Worm (Caenorhabditis elegans): ENCODE measurements around the gene C39E9.8.

C39E9.8 gene

ce11 chrIV:13075625-13076252 is 3.5 kb upstream of the C39E9.8 start:
- no peak for TF ChIP-seq snpc-4 (tag; optimal IDR thresholded peaks at IDR 0.05)
- no peak for TF ChIP-seq lsy-2 (tag; optimal IDR thresholded peaks at IDR 0.05)
- TF ChIP-seq mls-2 (tag; optimal IDR thresholded peaks at IDR 0.05) = no peak
- TF ChIP-seq ham-2 (GFP tag; optimal IDR thresholded peaks at IDR 0.05) = no peak
- TF ChIP-seq nhr-28 (tag; optimal IDR thresholded peaks at IDR 0.05) = no peak
- TF ChIP-seq mep-1 (tag; optimal IDR thresholded peaks at IDR 0.05) = no peak
- TF ChIP-seq nhr-76 (tag; optimal IDR thresholded peaks at IDR 0.05) = no peak
- TF ChIP-seq elt-3 (tag; optimal IDR thresholded peaks at IDR 0.05) = no peak
- no peak for TF ChIP-seq unc-39 (tag; optimal IDR thresholded peaks at IDR 0.05)
- no peak for TF ChIP-seq drap-1 (GFP tag; optimal IDR thresholded peaks at IDR 0.05)
- no peak for TF ChIP-seq M03D4.4 (tag; optimal IDR thresholded peaks at IDR 0.05)

ce11 chrIV:13076620-13077019 is 2.6 kb upstream of the C39E9.8 start, which contains the start of gene C39E9.7:
Gene C39E9.7, minus strand, starts transcription at chrIV:13076720.
- no peak for TF ChIP-seq ceh-83 (GFP tag; optimal IDR thresholded peaks at IDR 0.05)
- no peak for TF ChIP-seq drap-1 (GFP tag; optimal IDR thresholded peaks at IDR 0.05)
- TF ChIP-seq ztf-11 (tag; optimal IDR thresholded peaks at IDR 0.05) = no peak
- no peak for TF ChIP-seq M03D4.4 (tag; optimal IDR thresholded peaks at IDR 0.05)
- TF ChIP-seq flh-1 (GFP tag; optimal IDR thresholded peaks at IDR 0.05) = no peak
- TF ChIP-seq bed-3 (GFP tag; optimal IDR thresholded peaks at IDR 0.05) = no peak
- no peak for TF ChIP-seq nhr-28 (tag; optimal IDR thresholded peaks at IDR 0.05)
- no peak for TF ChIP-seq unc-120 (tag; optimal IDR thresholded peaks at IDR 0.05; ENCODE audit: poor library complexity, severe bottlenecking)
- no peak for TF ChIP-seq sptf-1 (tag; optimal IDR thresholded peaks at IDR 0.05)
- no peak for TF ChIP-seq unc-62 (GFP tag; optimal IDR thresholded peaks at IDR 0.05)
- TF ChIP-seq mls-2 (tag; optimal IDR thresholded peaks at IDR 0.05) = no peak
- TF ChIP-seq zip-8 (tag; optimal IDR thresholded peaks at IDR 0.05) = no peak
- no peak for TF ChIP-seq sem-2 (GFP tag; optimal IDR thresholded peaks at IDR 0.05)
- no peak for TF ChIP-seq ceh-43 (GFP tag; optimal IDR thresholded peaks at IDR 0.05)
- TF ChIP-seq mab-5 (tag; optimal IDR thresholded peaks at IDR 0.05) = no peak
- TF ChIP-seq mep-1 (tag; optimal IDR thresholded peaks at IDR 0.05) = no peak
- TF ChIP-seq ces-1 (GFP tag; optimal IDR thresholded peaks at IDR 0.05) = no peak
- no peak for TF ChIP-seq snpc-4 (tag; optimal IDR thresholded peaks at IDR 0.05)
- no peak for TF ChIP-seq cnd-1 (tag; optimal IDR thresholded peaks at IDR 0.05)

- TF ChIP-seq unc-62 (GFP tag; optimal IDR thresholded peaks at IDR 0.05) (no peak), ztf-11 (tag; optimal IDR thresholded peaks at IDR 0.05) (no peak), nhr-12 (tag; optimal IDR thresholded peaks at IDR 0.05) (no peak), mls-2 (tag; optimal IDR thresholded peaks at IDR 0.05) (no peak)
Measured at ce11 chrIV:13077694-13078093, 1.6 kb upstream of the C39E9.8 start.

- TF ChIP-seq ceh-39 (tag; optimal IDR thresholded peaks at IDR 0.05) = no peak
Measured at ce11 chrIV:13078342-13078741, 904 bp upstream of the C39E9.8 start.

ce11 chrIV:13080185-13080584 is 939 bp downstream of the C39E9.8 start:
- TF ChIP-seq M03D4.4 (tag; optimal IDR thresholded peaks at IDR 0.05) = no peak
- no peak for TF ChIP-seq sem-2 (GFP tag; optimal IDR thresholded peaks at IDR 0.05)
- no peak for TF ChIP-seq nhr-12 (tag; optimal IDR thresholded peaks at IDR 0.05)
- no peak for TF ChIP-seq tbx-8 (GFP tag; optimal IDR thresholded peaks at IDR 0.05)
- TF ChIP-seq ham-2 (GFP tag; optimal IDR thresholded peaks at IDR 0.05) = no peak
- TF ChIP-seq drap-1 (GFP tag; optimal IDR thresholded peaks at IDR 0.05) = no peak
- TF ChIP-seq ceh-83 (GFP tag; optimal IDR thresholded peaks at IDR 0.05) = no peak
- TF ChIP-seq ceh-39 (tag; optimal IDR thresholded peaks at IDR 0.05) = no peak
- no peak for TF ChIP-seq mls-2 (tag; optimal IDR thresholded peaks at IDR 0.05)
- no peak for TF ChIP-seq lin-32 (GFP tag; optimal IDR thresholded peaks at IDR 0.05)
- no peak for TF ChIP-seq cnd-1 (tag; optimal IDR thresholded peaks at IDR 0.05)
- TF ChIP-seq snpc-4 (tag; optimal IDR thresholded peaks at IDR 0.05) = no peak
- TF ChIP-seq nhr-28 (tag; optimal IDR thresholded peaks at IDR 0.05) = no peak

- no peak for TF ChIP-seq mls-2 (tag; optimal IDR thresholded peaks at IDR 0.05)
- no peak for TF ChIP-seq lin-13 (tag; optimal IDR thresholded peaks at IDR 0.05)
- TF ChIP-seq ceh-39 (tag; optimal IDR thresholded peaks at IDR 0.05) = no peak
- no peak for TF ChIP-seq drap-1 (GFP tag; optimal IDR thresholded peaks at IDR 0.05)
- no peak for TF ChIP-seq unc-120 (tag; optimal IDR thresholded peaks at IDR 0.05; ENCODE audit: poor library complexity, severe bottlenecking)
- no peak for TF ChIP-seq flh-1 (GFP tag; optimal IDR thresholded peaks at IDR 0.05)
- no peak for TF ChIP-seq ztf-11 (tag; optimal IDR thresholded peaks at IDR 0.05)
- no peak for TF ChIP-seq blmp-1 (tag; optimal IDR thresholded peaks at IDR 0.05)
- TF ChIP-seq lsy-2 (tag; optimal IDR thresholded peaks at IDR 0.05) = no peak
- no peak for TF ChIP-seq M03D4.4 (tag; optimal IDR thresholded peaks at IDR 0.05)
- no peak for TF ChIP-seq ceh-83 (GFP tag; optimal IDR thresholded peaks at IDR 0.05)
- no peak for TF ChIP-seq sptf-1 (tag; optimal IDR thresholded peaks at IDR 0.05)
- TF ChIP-seq snpc-4 (tag; optimal IDR thresholded peaks at IDR 0.05) = no peak
- no peak for TF ChIP-seq mab-5 (tag; optimal IDR thresholded peaks at IDR 0.05)
- TF ChIP-seq nhr-28 (tag; optimal IDR thresholded peaks at IDR 0.05) = no peak
- no peak for TF ChIP-seq mep-1 (tag; optimal IDR thresholded peaks at IDR 0.05)
- TF ChIP-seq nhr-12 (tag; optimal IDR thresholded peaks at IDR 0.05) = no peak
- TF ChIP-seq bed-3 (GFP tag; optimal IDR thresholded peaks at IDR 0.05) = no peak
- TF ChIP-seq unc-39 (tag; optimal IDR thresholded peaks at IDR 0.05) = no peak
Measured at ce11 chrIV:13080861-13081260, 1.6 kb downstream of the C39E9.8 start.

Data from whole organism, mixed stage, embryonic.